Worm (Caenorhabditis elegans) whole organism, L2 larva: ENCODE results near the gene sap-140.

Experiments
- C34F6.9 ChIP-seq: fragments of 150-350 bp; optimal IDR thresholded peaks from 2 replicates; lab custom pipeline; 2014; ENCODE audit warnings: missing biosample characterization, missing genetic modification characterization
- R02D3.7 ChIP-seq: fragments of 150-350 bp; optimal IDR thresholded peaks from 2 replicates; lab custom pipeline; 2014; ENCODE audit warnings: missing biosample characterization, missing genetic modification characterization
- alr-1 ChIP-seq: fragments of 150-350 bp; optimal IDR thresholded peaks from 2 replicates; lab custom pipeline; 2014; ENCODE audit warnings: missing biosample characterization, missing genetic modification characterization
- aly-2 ChIP-seq: fragments of 150-350 bp; optimal IDR thresholded peaks from 2 replicates; lab custom pipeline; 2014; ENCODE audit warnings: missing biosample characterization, missing genetic modification characterization
- ama-1 ChIP-seq: fragments of 150-350 bp; optimal IDR thresholded peaks from 2 replicates; lab custom pipeline; 2018; ENCODE audit warnings: inconsistent platforms
- blmp-1 ChIP-seq: sonication (generic microtip); optimal IDR thresholded peaks from 2 replicates; lab custom pipeline; 2017; ENCODE audit warnings: missing genetic modification characterization, mild to moderate bottlenecking, missing compliant biosample characterization, antibody characterized with exemption, moderate library complexity; ENCODE audit not compliant: insufficient read depth
- ceh-16 ChIP-seq: fragments of 150-350 bp; optimal IDR thresholded peaks from 2 replicates; lab custom pipeline; 2014; ENCODE audit warnings: missing biosample characterization, missing genetic modification characterization
- ceh-82 ChIP-seq: fragments of 150-350 bp; optimal IDR thresholded peaks from 2 replicates; lab custom pipeline; 2014; ENCODE audit warnings: missing biosample characterization, missing genetic modification characterization
- crh-2 ChIP-seq: sonication (generic microtip); optimal IDR thresholded peaks from 2 replicates; lab custom pipeline; 2017; ENCODE audit warnings: missing biosample characterization, missing genetic modification characterization
- dmd-4 ChIP-seq: sonication (generic microtip); optimal IDR thresholded peaks from 2 replicates; lab custom pipeline; 2017; ENCODE audit warnings: missing biosample characterization, missing genetic modification characterization
- elt-1 ChIP-seq: fragments of 150-350 bp; optimal IDR thresholded peaks from 2 replicates; lab custom pipeline; 2014; ENCODE audit warnings: missing biosample characterization, missing genetic modification characterization
- fos-1 ChIP-seq: fragments of 150-350 bp; optimal IDR thresholded peaks from 2 replicates; lab custom pipeline; 2014; ENCODE audit warnings: missing biosample characterization, missing genetic modification characterization
- gmeb-1 ChIP-seq: fragments of 150-350 bp; optimal IDR thresholded peaks from 2 replicates; lab custom pipeline; 2014; ENCODE audit warnings: missing biosample characterization, missing genetic modification characterization
- lin-11 ChIP-seq: fragments of 150-350 bp; sonication (generic microtip); optimal IDR thresholded peaks from 2 replicates; lab custom pipeline; 2014; ENCODE audit warnings: missing biosample characterization, missing genetic modification characterization, inconsistent platforms, mixed read lengths
- lin-39 ChIP-seq: fragments of 150-350 bp; optimal IDR thresholded peaks from 2 replicates; lab custom pipeline; 2014; ENCODE audit warnings: missing biosample characterization, missing genetic modification reagents, missing genetic modification characterization
- lsy-2 ChIP-seq, 2 experiments: fragments of 150-350 bp in 1 of 2; sonication (generic microtip) in 1 of 2; optimal IDR thresholded peaks; 2 replicates each; lab custom pipeline; 2014 to 2017; ENCODE audit warnings: missing biosample characterization in 2 of 2, missing genetic modification characterization in 2 of 2
- mab-5 ChIP-seq: fragments of 150-350 bp; optimal IDR thresholded peaks from 2 replicates; lab custom pipeline; 2014; ENCODE audit warnings: missing biosample characterization, missing genetic modification characterization
- mbf-1 ChIP-seq: sonication (generic microtip); optimal IDR thresholded peaks from 2 replicates; lab custom pipeline; 2017; ENCODE audit warnings: missing biosample characterization, missing genetic modification characterization
- mdl-1 ChIP-seq, 2 experiments: fragments of 150-350 bp in 1 of 2; sonication (generic microtip) in 1 of 2; optimal IDR thresholded peaks; 2 replicates each; lab custom pipeline; 2017; ENCODE audit warnings: missing biosample characterization in 2 of 2, missing genetic modification characterization in 2 of 2
- nhr-10 ChIP-seq: sonication (generic microtip); optimal IDR thresholded peaks from 2 replicates; lab custom pipeline; 2017; ENCODE audit warnings: missing biosample characterization, missing genetic modification characterization
- nhr-11 ChIP-seq: fragments of 150-350 bp; optimal IDR thresholded peaks from 2 replicates; lab custom pipeline; 2014; ENCODE audit warnings: missing biosample characterization, missing genetic modification characterization
- nhr-12 ChIP-seq: fragments of 150-350 bp; optimal IDR thresholded peaks from 2 replicates; lab custom pipeline; 2014; ENCODE audit warnings: missing biosample characterization, missing genetic modification characterization
- nhr-129 ChIP-seq: fragments of 150-350 bp; optimal IDR thresholded peaks from 2 replicates; lab custom pipeline; 2014; ENCODE audit warnings: missing biosample characterization, missing genetic modification characterization
- nhr-21 ChIP-seq: fragments of 150-350 bp; optimal IDR thresholded peaks from 2 replicates; lab custom pipeline; 2014; ENCODE audit warnings: missing biosample characterization, missing genetic modification characterization
- nhr-237 ChIP-seq: fragments of 150-350 bp; optimal IDR thresholded peaks from 2 replicates; lab custom pipeline; 2014; ENCODE audit warnings: missing biosample characterization, missing genetic modification characterization
- nhr-6 ChIP-seq: fragments of 150-350 bp; optimal IDR thresholded peaks from 2 replicates; lab custom pipeline; 2014; ENCODE audit warnings: missing biosample characterization, missing genetic modification characterization
- skn-1 ChIP-seq: sonication (generic microtip); optimal IDR thresholded peaks from 2 replicates; lab custom pipeline; 2017; ENCODE audit warnings: missing biosample characterization, missing genetic modification characterization
- sma-3 ChIP-seq: sonication (generic microtip); optimal IDR thresholded peaks from 2 replicates; lab custom pipeline; 2016; ENCODE audit warnings: missing genetic modification reagents, missing genetic modification characterization, missing compliant biosample characterization
- sma-9 ChIP-seq, 2 experiments: fragments of 150-350 bp in 1 of 2; sonication (generic microtip) in 1 of 2; optimal IDR thresholded peaks; 2 replicates each; lab custom pipeline; 2014 to 2016; ENCODE audit warnings: missing genetic modification characterization in 2 of 2, mild to moderate bottlenecking in 1 of 2, missing biosample characterization in 1 of 2, missing compliant biosample characterization in 1 of 2, missing genetic modification reagents in 1 of 2, moderate library complexity in 1 of 2
- snpc-4 ChIP-seq: fragments of 150-350 bp; optimal IDR thresholded peaks from 2 replicates; lab custom pipeline; 2014; ENCODE audit warnings: missing biosample characterization, missing genetic modification characterization
- unc-39 ChIP-seq: fragments of 150-350 bp; optimal IDR thresholded peaks from 2 replicates; lab custom pipeline; 2014; ENCODE audit warnings: missing biosample characterization, missing genetic modification characterization
- unc-55 ChIP-seq: fragments of 150-350 bp; sonication (generic microtip); optimal IDR thresholded peaks from 3 replicates; lab custom pipeline; 2014; ENCODE audit warnings: missing biosample characterization, missing genetic modification reagents, missing genetic modification characterization
- unc-62 ChIP-seq: fragments of 150-350 bp; optimal IDR thresholded peaks from 2 replicates; lab custom pipeline; 2014; ENCODE audit warnings: missing biosample characterization, missing genetic modification reagents, missing genetic modification characterization
- zag-1 ChIP-seq: fragments of 150-350 bp; optimal IDR thresholded peaks from 2 replicates; lab custom pipeline; 2014; ENCODE audit warnings: missing biosample characterization, missing genetic modification characterization
- ztf-1 ChIP-seq: fragments of 200-800 bp; sonication (Bioruptor generic); conservative IDR thresholded peaks from 2 replicates; pipeline ENCODE4 v1.3.6; 2022; ENCODE audit warnings: missing genetic modification characterization, missing compliant biosample characterization
- ztf-11 ChIP-seq: sonication (generic microtip); optimal IDR thresholded peaks from 2 replicates; lab custom pipeline; 2017; ENCODE audit warnings: missing biosample characterization, missing genetic modification characterization
- ztf-4 ChIP-seq: fragments of 150-350 bp; optimal IDR thresholded peaks from 2 replicates; lab custom pipeline; 2014; ENCODE audit warnings: missing biosample characterization, missing genetic modification characterization

The sap-140 gene

ce11 chrIII:7490061-7490460 lies 9.5 kb upstream of the sap-140 start:
- TF ChIP-seq unc-55 (GFP tag; lab: Kevin White, UChicago) (no peak), zag-1 (tag; lab: Kevin White, UChicago) (no peak), blmp-1 (tag; lab: Kevin White, UChicago) (peak; percentile 55), sma-9 (GFP tag; optimal IDR thresholded peaks at IDR 0.05; lab: Kevin White, UChicago) (no peak), sma-9 (tag; optimal IDR thresholded peaks at IDR 0.05; lab: Kevin White, UChicago) (no peak), nhr-237 (tag; lab: Kevin White, UChicago) (no peak), gmeb-1 (tag; lab: Kevin White, UChicago) (no peak)

ce11 chrIII:7491931-7492330 lies 7.6 kb upstream of the sap-140 start:
- TF ChIP-seq nhr-21 (tag; lab: Kevin White, UChicago) (peak; percentile 1), mdl-1 (tag; optimal IDR thresholded peaks at IDR 0.05; lab: Kevin White, UChicago) (no peak), unc-55 (GFP tag; lab: Kevin White, UChicago) (no peak), ceh-16 (tag; lab: Kevin White, UChicago) (no peak)

ce11 chrIII:7494850-7495314 lies 4.7 kb upstream of the sap-140 start:
- no peak for TF ChIP-seq sma-9 (GFP tag; optimal IDR thresholded peaks at IDR 0.05; lab: Kevin White, UChicago)
- TF ChIP-seq sma-9 (tag; optimal IDR thresholded peaks at IDR 0.05; lab: Kevin White, UChicago), result no peak
- no peak for TF ChIP-seq unc-55 (GFP tag; lab: Kevin White, UChicago)
- peak; percentile 53 for TF ChIP-seq blmp-1 (tag; lab: Kevin White, UChicago)
- no peak for TF ChIP-seq zag-1 (tag; lab: Kevin White, UChicago)

ce11 chrIII:7495616-7496146 lies 3.9 kb upstream of the sap-140 start:
- TF ChIP-seq unc-62 (GFP tag; lab: Kevin White, UChicago), result no peak
- TF ChIP-seq, all 48 proteins: peak for 0

ce11 chrIII:7497782-7498266 lies 1.7 kb upstream of the sap-140 start, which contains the start of gene cgh-1:
Gene cgh-1, minus strand, starts transcription at chrIII:7497832.
- TF ChIP-seq unc-39 (tag; lab: Kevin White, UChicago), result no peak
- no peak for TF ChIP-seq ztf-1 (GFP tag; lab: Robert Waterston, UW)
- no peak for TF ChIP-seq sma-9 (GFP tag; optimal IDR thresholded peaks at IDR 0.05; lab: Kevin White, UChicago)
- no peak for TF ChIP-seq sma-9 (tag; optimal IDR thresholded peaks at IDR 0.05; lab: Kevin White, UChicago)
- TF ChIP-seq lin-39 (tag; lab: Kevin White, UChicago), result no peak
- no peak for TF ChIP-seq lin-11
- no peak for TF ChIP-seq fos-1 (tag; lab: Kevin White, UChicago)
- TF ChIP-seq unc-55 (GFP tag; lab: Kevin White, UChicago), result no peak
- TF ChIP-seq gmeb-1 (tag; lab: Kevin White, UChicago), result no peak
- no peak for TF ChIP-seq snpc-4 (tag; lab: Kevin White, UChicago)

DNA sequence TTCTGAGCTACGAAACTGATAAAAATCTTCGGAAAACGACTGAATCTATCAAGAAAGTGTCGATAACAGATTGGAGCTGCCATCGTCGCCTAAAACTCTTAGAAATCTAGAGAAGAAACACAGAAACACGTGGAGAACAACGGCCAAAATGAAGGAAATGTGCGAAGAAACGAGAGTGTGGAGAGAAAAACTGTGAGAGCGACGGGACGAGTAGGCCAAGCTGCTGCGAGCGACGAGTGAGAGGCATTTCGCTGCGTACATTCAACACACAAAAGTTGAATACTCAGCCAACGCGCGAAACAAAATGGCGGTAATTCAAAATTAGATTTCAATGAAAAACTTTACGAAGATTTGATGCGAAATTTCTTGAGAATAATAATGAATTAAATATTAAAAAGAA lies 1.2 kb upstream of the sap-140 start:
- TF ChIP-seq alr-1, result no peak
- TF ChIP-seq crh-2 (tag; lab: Kevin White, UChicago), result peak; percentile 89
- peak; percentile 30 for TF ChIP-seq ama-1 (lab: Kevin White, UChicago)
- peak; percentile 76 to 90 for TF ChIP-seq lsy-2 (tag; optimal IDR thresholded peaks at IDR 0.05; lab: Kevin White, UChicago)
- no peak for TF ChIP-seq nhr-237 (tag; lab: Kevin White, UChicago)
- TF ChIP-seq ztf-11 (tag; lab: Kevin White, UChicago), result no peak
- peak; percentile 54 to 87 for TF ChIP-seq mdl-1 (tag; optimal IDR thresholded peaks at IDR 0.05; lab: Kevin White, UChicago)
- TF ChIP-seq skn-1, result no peak
- no peak for TF ChIP-seq mbf-1 (tag; lab: Kevin White, UChicago)
- TF ChIP-seq elt-1, result no peak
- TF ChIP-seq nhr-129, result peak; percentile 94
- peak; percentile 94 for TF ChIP-seq unc-55 (GFP tag; lab: Kevin White, UChicago)
- no peak for TF ChIP-seq unc-39 (tag; lab: Kevin White, UChicago)
- TF ChIP-seq nhr-21 (tag; lab: Kevin White, UChicago), result peak; percentile 82
- TF ChIP-seq sma-9 (GFP tag; optimal IDR thresholded peaks at IDR 0.05; lab: Kevin White, UChicago), result peak; percentile 77
- TF ChIP-seq sma-9 (tag; optimal IDR thresholded peaks at IDR 0.05; lab: Kevin White, UChicago), result no peak
- TF ChIP-seq aly-2 (tag; lab: Kevin White, UChicago), result no peak
- peak; percentile 70 for TF ChIP-seq ztf-4 (tag; lab: Kevin White, UChicago)
- TF ChIP-seq nhr-6 (tag; lab: Kevin White, UChicago), result peak; percentile 34
- no peak for TF ChIP-seq dmd-4 (tag; lab: Kevin White, UChicago)
- TF ChIP-seq fos-1 (tag; lab: Kevin White, UChicago), result peak; percentile 88
- TF ChIP-seq mab-5 (tag; lab: Kevin White, UChicago), result peak; percentile 35
- TF ChIP-seq lin-11, result peak; percentile 79
- no peak for TF ChIP-seq ztf-1 (GFP tag; lab: Robert Waterston, UW)
- TF ChIP-seq R02D3.7 (tag; lab: Kevin White, UChicago), result no peak
- TF ChIP-seq nhr-12 (tag; lab: Kevin White, UChicago), result no peak
- peak; percentile 95 for TF ChIP-seq C34F6.9
- peak; percentile 85 for TF ChIP-seq snpc-4 (tag; lab: Kevin White, UChicago)
- no peak for TF ChIP-seq unc-62 (GFP tag; lab: Kevin White, UChicago)
- no peak for TF ChIP-seq nhr-10 (tag; lab: Kevin White, UChicago)
- TF ChIP-seq zag-1 (tag; lab: Kevin White, UChicago), result peak; percentile 65
- TF ChIP-seq lin-39 (tag; lab: Kevin White, UChicago), result no peak
- TF ChIP-seq ceh-82 (tag; lab: Kevin White, UChicago), result no peak
- TF ChIP-seq nhr-11 (tag; lab: Kevin White, UChicago), result no peak
- TF ChIP-seq sma-3, result peak; percentile 80
- no peak for TF ChIP-seq ceh-16 (tag; lab: Kevin White, UChicago)
